Fruit fly (Drosophila melanogaster) whole organism, pupa: ENCODE results near the gene RPA2.

Source experiments
- CG34367 ChIP-seq: fragments of 200-800 bp; sonication (Bioruptor generic); optimal IDR thresholded peaks from 2 replicates; lab custom pipeline; 2018; ENCODE audit warnings: missing biosample characterization, mild to moderate bottlenecking, missing genetic modification characterization
- CG8159 ChIP-seq: fragments of 200-800 bp; sonication (Bioruptor generic); optimal IDR thresholded peaks from 3 replicates; lab custom pipeline; 2018; ENCODE audit warnings: missing biosample characterization, mild to moderate bottlenecking, missing genetic modification characterization, moderate library complexity
- CG8301 ChIP-seq: fragments of 200-800 bp; sonication (Bioruptor generic); optimal IDR thresholded peaks from 2 replicates; lab custom pipeline; 2018; ENCODE audit warnings: missing biosample characterization, mild to moderate bottlenecking, missing genetic modification characterization
- Pif1B ChIP-seq: fragments of 200-800 bp; sonication (Bioruptor generic); optimal IDR thresholded peaks from 3 replicates; lab custom pipeline; 2016; ENCODE audit warnings: missing biosample characterization, missing genetic modification characterization

- TF ChIP-seq Pif1B (GFP tag; lab: Kevin White, UChicago) (no peak), CG8301 (tag; lab: Kevin White, UChicago) (no peak), CG8159 (no peak), CG34367 (no peak)
Measured at dm6 chr2L:20971659-20972314, 45.8 kb upstream of the RPA2 start.
